Worm (Caenorhabditis elegans) whole organism, late embryonic: ENCODE measurements around the gene C14E2.4.
A peak's percentile ranks its signal among the peaks of the same experiment; 100 is the strongest.

Experiments
- C08G9.2 ChIP-seq: sonication (generic microtip); optimal IDR thresholded peaks from 2 replicates; lab custom pipeline; 2016; ENCODE audit warnings: mild to moderate bottlenecking, missing genetic modification characterization, moderate library complexity, missing compliant biosample characterization
- ceh-18 ChIP-seq: sonication (generic microtip); optimal IDR thresholded peaks from 2 replicates; lab custom pipeline; 2016; ENCODE audit warnings: missing genetic modification characterization, missing compliant biosample characterization
- elt-2 ChIP-seq: sonication (generic microtip); optimal IDR thresholded peaks from 2 replicates; lab custom pipeline; 2016; ENCODE audit warnings: missing genetic modification reagents, missing genetic modification characterization, missing compliant biosample characterization
- ets-4 ChIP-seq: sonication (generic microtip); optimal IDR thresholded peaks from 2 replicates; lab custom pipeline; 2016; ENCODE audit warnings: missing genetic modification characterization, missing compliant biosample characterization
- eyg-1 ChIP-seq: sonication (generic microtip); optimal IDR thresholded peaks from 2 replicates; lab custom pipeline; 2016; ENCODE audit warnings: missing genotype, missing genetic modification characterization, missing compliant biosample characterization
- nfya-1 ChIP-seq: sonication (generic microtip); optimal IDR thresholded peaks from 2 replicates; lab custom pipeline; 2017; ENCODE audit warnings: missing genetic modification characterization, mild to moderate bottlenecking, missing compliant biosample characterization, antibody characterized with exemption, moderate library complexity
- pag-3 ChIP-seq: sonication (generic microtip); optimal IDR thresholded peaks from 2 replicates; lab custom pipeline; 2016; ENCODE audit warnings: missing compliant biosample characterization, missing genetic modification characterization, borderline replicate concordance
- pha-4 ChIP-seq: fragments of 150-350 bp; optimal IDR thresholded peaks from 2 replicates; lab custom pipeline; 2018; ENCODE audit warnings: missing biosample characterization, missing genetic modification reagents, missing genetic modification characterization
- sdc-2 ChIP-seq: sonication (generic microtip); optimal IDR thresholded peaks from 2 replicates; lab custom pipeline; 2016; ENCODE audit warnings: missing genotype, missing genetic modification characterization, missing compliant biosample characterization

DNA sequence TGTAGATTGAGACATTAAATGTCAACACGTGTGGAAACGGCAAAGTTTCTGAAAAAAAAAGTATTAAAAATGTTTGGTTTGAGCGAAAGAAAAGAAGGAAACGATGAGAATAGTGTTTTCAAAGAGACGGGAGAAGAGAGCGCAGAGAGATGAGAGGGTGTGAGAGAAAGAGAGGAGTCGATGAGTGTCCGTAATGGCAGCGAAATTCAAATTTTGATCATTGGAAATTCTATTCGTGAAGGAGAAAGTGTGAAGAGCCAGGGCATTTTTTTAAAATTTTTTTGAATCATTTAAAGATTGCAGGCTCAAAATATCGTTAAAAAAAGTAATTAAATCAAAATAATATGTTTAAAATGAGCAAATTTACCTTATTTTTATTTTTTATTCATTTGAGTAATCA is 24.4 kb upstream of the C14E2.4 start, which contains the start of gene T26C11.4:
- TF ChIP-seq pha-4 (tag; lab: Kevin White, UChicago) (no peak), ets-4 (tag; lab: Kevin White, UChicago) (no peak), pag-3 (tag; lab: Kevin White, UChicago) (no peak), elt-2 (no peak), ceh-18 (tag; lab: Kevin White, UChicago) (no peak), nfya-1 (tag; lab: Kevin White, UChicago) (no peak), eyg-1 (tag; lab: Kevin White, UChicago) (no peak), sdc-2 (tag; lab: Kevin White, UChicago) (peak; percentile 41), C08G9.2 (no peak)
